Worm (Caenorhabditis elegans) whole organism, L1 larva: Measurements from ENCODE around the gene arp-11.
A peak's percentile ranks its signal among the peaks of the same experiment; 100 is the strongest.
"Not testable (repeated sequence)": the region's sequence is repeated elsewhere in the genome, so short reads cannot be mapped to it uniquely, and the experiment has no call there.

ENCODE experiments used
- aha-1 ChIP-seq: fragments of 150-350 bp; optimal IDR thresholded peaks from 2 replicates; lab custom pipeline; 2014; ENCODE audit warnings: missing biosample characterization, missing genetic modification characterization
- ceh-88 ChIP-seq: fragments of 200-800 bp; sonication (Bioruptor generic); IDR thresholded peaks from 2 replicates; pipeline ENCODE4 v1.3.6; 2022; ENCODE audit warnings: missing genetic modification characterization, missing compliant biosample characterization
- dsc-1 ChIP-seq: sonication (generic microtip); optimal IDR thresholded peaks from 2 replicates; lab custom pipeline; 2016; ENCODE audit warnings: mild to moderate bottlenecking, missing genetic modification characterization, missing compliant biosample characterization
- hpl-2 ChIP-seq: fragments of 150-350 bp; optimal IDR thresholded peaks from 2 replicates; lab custom pipeline; 2014; ENCODE audit warnings: missing biosample characterization, missing genetic modification reagents, missing genetic modification characterization
- mdl-1 ChIP-seq, 2 experiments: fragments of 150-350 bp; optimal IDR thresholded peaks; 2 replicates each; lab custom pipeline; 2014 to 2017; ENCODE audit warnings: missing biosample characterization in 2 of 2, missing genetic modification characterization in 2 of 2, inconsistent platforms in 1 of 2
- nhr-20 ChIP-seq: sonication (generic microtip); optimal IDR thresholded peaks from 2 replicates; lab custom pipeline; 2016; ENCODE audit warnings: mild to moderate bottlenecking, missing genetic modification characterization, missing compliant biosample characterization
- nhr-237 ChIP-seq: fragments of 150-350 bp; optimal IDR thresholded peaks from 2 replicates; lab custom pipeline; 2014; ENCODE audit warnings: missing biosample characterization, missing genetic modification characterization
- pqm-1 ChIP-seq: sonication (generic microtip); optimal IDR thresholded peaks from 3 replicates; lab custom pipeline; 2017; ENCODE audit warnings: missing biosample characterization, missing genetic modification characterization
- snpc-4 ChIP-seq: fragments of 150-350 bp; optimal IDR thresholded peaks from 2 replicates; lab custom pipeline; 2014; ENCODE audit warnings: missing biosample characterization, missing genetic modification characterization
- unc-62 ChIP-seq: fragments of 150-350 bp; optimal IDR thresholded peaks from 2 replicates; lab custom pipeline; 2014; ENCODE audit warnings: missing biosample characterization, missing genetic modification reagents, missing genetic modification characterization
- ztf-11 ChIP-seq, 2 experiments: sonication (generic microtip); optimal IDR thresholded peaks; 2 replicates each; lab custom pipeline; 2016 to 2017; ENCODE audit warnings: missing genetic modification characterization in 2 of 2, missing biosample characterization in 1 of 2, missing compliant biosample characterization in 1 of 2
- ztf-4 ChIP-seq: fragments of 150-350 bp; optimal IDR thresholded peaks from 2 replicates; lab custom pipeline; 2014; ENCODE audit warnings: missing biosample characterization, missing genetic modification characterization

- TF ChIP-seq unc-62; pqm-1 (tag; lab: Kevin White, UChicago); nhr-237 (tag; lab: Kevin White, UChicago); hpl-2 (GFP tag; lab: Kevin White, UChicago); aha-1 (tag; lab: Kevin White, UChicago); ztf-4 (tag; lab: Kevin White, UChicago); snpc-4: not testable (repeated sequence)
- TF ChIP-seq dsc-1 (tag; lab: Kevin White, UChicago) (peak; percentile 35), ztf-11 (tag; optimal IDR thresholded peaks at IDR 0.05; lab: Kevin White, UChicago) (peak in 1 of 2 experiments; percentile 48), mdl-1 (tag; optimal IDR thresholded peaks at IDR 0.05; lab: Kevin White, UChicago) (peak in 1 of 2 experiments; percentile 45), nhr-20 (tag; lab: Kevin White, UChicago) (peak; percentile 75), ceh-88 (GFP tag; lab: Robert Waterston, UW) (peak; percentile 87)
Observed at ce11 chrIV:7946899-7947499, 44.9 kb upstream of the arp-11 start, which contains the start of gene F20D12.12.
